Worm (Caenorhabditis elegans) whole organism, late embryonic: Measurements from ENCODE around the gene gcy-33.

Source experiments
- C08G9.2 ChIP-seq: sonication (generic microtip); optimal IDR thresholded peaks from 2 replicates; lab custom pipeline; 2016; ENCODE audit warnings: mild to moderate bottlenecking, missing genetic modification characterization, moderate library complexity, missing compliant biosample characterization
- F13H6.1 ChIP-seq: sonication (generic microtip); optimal IDR thresholded peaks from 2 replicates; lab custom pipeline; 2016; ENCODE audit warnings: missing genetic modification characterization, missing compliant biosample characterization
- K02D7.2 ChIP-seq: sonication (generic microtip); optimal IDR thresholded peaks from 2 replicates; lab custom pipeline; 2017; ENCODE audit warnings: mild to moderate bottlenecking, missing genetic modification characterization, missing compliant biosample characterization
- K09A11.1 ChIP-seq: sonication (generic microtip); optimal IDR thresholded peaks from 2 replicates; lab custom pipeline; 2017; ENCODE audit warnings: antibody characterized with exemption, mild to moderate bottlenecking, missing genetic modification characterization, missing compliant biosample characterization; ENCODE audit not compliant: insufficient read depth
- ama-1 ChIP-seq: fragments of 150-350 bp; optimal IDR thresholded peaks from 2 replicates; lab custom pipeline; 2014
- ceh-14 ChIP-seq: sonication (generic microtip); optimal IDR thresholded peaks from 2 replicates; lab custom pipeline; 2016; ENCODE audit warnings: missing genotype, missing genetic modification characterization, missing compliant biosample characterization
- ceh-18 ChIP-seq: sonication (generic microtip); optimal IDR thresholded peaks from 2 replicates; lab custom pipeline; 2016; ENCODE audit warnings: missing genetic modification characterization, missing compliant biosample characterization
- ceh-2 ChIP-seq: sonication (generic microtip); optimal IDR thresholded peaks from 2 replicates; lab custom pipeline; 2016; ENCODE audit warnings: missing genotype, missing genetic modification characterization, missing compliant biosample characterization
- ceh-22 ChIP-seq: sonication (generic microtip); optimal IDR thresholded peaks from 2 replicates; lab custom pipeline; 2017; ENCODE audit warnings: missing biosample characterization, missing genetic modification characterization
- ceh-24 ChIP-seq: sonication (generic microtip); optimal IDR thresholded peaks from 2 replicates; lab custom pipeline; 2016; ENCODE audit warnings: mild to moderate bottlenecking, missing genetic modification characterization, missing compliant biosample characterization
- ceh-30 ChIP-seq: fragments of 150-350 bp; optimal IDR thresholded peaks from 2 replicates; lab custom pipeline; 2014; ENCODE audit warnings: missing biosample characterization, missing genetic modification characterization
- ceh-31 ChIP-seq: sonication (generic microtip); optimal IDR thresholded peaks from 2 replicates; lab custom pipeline; 2016; ENCODE audit warnings: missing genetic modification characterization, missing compliant biosample characterization
- ceh-34 ChIP-seq: sonication (generic microtip); optimal IDR thresholded peaks from 2 replicates; lab custom pipeline; 2016; ENCODE audit warnings: mild to moderate bottlenecking, missing genetic modification characterization, missing compliant biosample characterization
- ceh-45 ChIP-seq: fragments of 200-800 bp; sonication (Bioruptor generic); IDR thresholded peaks from 2 replicates; pipeline ENCODE4 v1.3.6; 2022; ENCODE audit warnings: missing genetic modification reagents, missing genetic modification characterization, missing compliant biosample characterization
- ceh-6 ChIP-seq: fragments of 200-800 bp; sonication (Bioruptor generic); optimal IDR thresholded peaks from 2 replicates; lab custom pipeline; 2018; ENCODE audit warnings: mild to moderate bottlenecking, missing genetic modification characterization, missing compliant biosample characterization
- ceh-9 ChIP-seq: sonication (generic microtip); optimal IDR thresholded peaks from 2 replicates; lab custom pipeline; 2016; ENCODE audit warnings: mild to moderate bottlenecking, missing genetic modification characterization, inconsistent platforms, missing compliant biosample characterization
- che-1 ChIP-seq: sonication (generic microtip); optimal IDR thresholded peaks from 2 replicates; lab custom pipeline; 2016; ENCODE audit warnings: mild to moderate bottlenecking, missing genetic modification characterization, missing compliant biosample characterization
- elt-2 ChIP-seq: sonication (generic microtip); optimal IDR thresholded peaks from 2 replicates; lab custom pipeline; 2016; ENCODE audit warnings: missing genetic modification reagents, missing genetic modification characterization, missing compliant biosample characterization
- elt-4 ChIP-seq: sonication (generic microtip); optimal IDR thresholded peaks from 2 replicates; lab custom pipeline; 2016; ENCODE audit warnings: missing genetic modification characterization, missing compliant biosample characterization
- fax-1 ChIP-seq: sonication (generic microtip); optimal IDR thresholded peaks from 2 replicates; lab custom pipeline; 2016; ENCODE audit warnings: missing genotype, missing genetic modification characterization, missing compliant biosample characterization
- hlh-30 ChIP-seq: sonication (generic microtip); optimal IDR thresholded peaks from 2 replicates; lab custom pipeline; 2017; ENCODE audit warnings: antibody characterized with exemption, missing genetic modification characterization, missing compliant biosample characterization; ENCODE audit not compliant: insufficient read depth
- hlh-6 ChIP-seq: sonication (generic microtip); optimal IDR thresholded peaks from 2 replicates; lab custom pipeline; 2016; ENCODE audit warnings: missing genotype, missing genetic modification characterization, missing compliant biosample characterization
- hlh-8 ChIP-seq: sonication (generic microtip); optimal IDR thresholded peaks from 2 replicates; lab custom pipeline; 2016; ENCODE audit warnings: missing genotype, missing genetic modification characterization, missing compliant biosample characterization
- lim-6 ChIP-seq: sonication (generic microtip); optimal IDR thresholded peaks from 2 replicates; lab custom pipeline; 2016; ENCODE audit warnings: missing genetic modification characterization, missing compliant biosample characterization
- lin-11 ChIP-seq: fragments of 200-800 bp; sonication (Bioruptor generic); optimal IDR thresholded peaks from 2 replicates; lab custom pipeline; 2018; ENCODE audit warnings: mild to moderate bottlenecking, missing genetic modification characterization, missing compliant biosample characterization
- madf-2 ChIP-seq: sonication (generic microtip); optimal IDR thresholded peaks from 2 replicates; lab custom pipeline; 2017; ENCODE audit warnings: missing genetic modification characterization, missing compliant biosample characterization
- mec-3 ChIP-seq: sonication (generic microtip); optimal IDR thresholded peaks from 2 replicates; lab custom pipeline; 2016; ENCODE audit warnings: borderline replicate concordance, missing genetic modification characterization, missing compliant biosample characterization
- nfya-1 ChIP-seq: sonication (generic microtip); optimal IDR thresholded peaks from 2 replicates; lab custom pipeline; 2017; ENCODE audit warnings: missing genetic modification characterization, mild to moderate bottlenecking, missing compliant biosample characterization, antibody characterized with exemption, moderate library complexity
- nhr-11 ChIP-seq: fragments of 150-350 bp; optimal IDR thresholded peaks from 2 replicates; lab custom pipeline; 2014; ENCODE audit warnings: missing biosample characterization, missing genetic modification characterization
- odd-2 ChIP-seq: sonication (generic microtip); optimal IDR thresholded peaks from 2 replicates; lab custom pipeline; 2017; ENCODE audit warnings: antibody characterized with exemption, mild to moderate bottlenecking, missing genetic modification characterization, missing compliant biosample characterization
- pat-9 ChIP-seq: fragments of 200-800 bp; sonication (Bioruptor generic); optimal IDR thresholded peaks from 2 replicates; lab custom pipeline; 2018; ENCODE audit warnings: mild to moderate bottlenecking, missing genetic modification characterization, moderate library complexity, missing compliant biosample characterization
- pha-2 ChIP-seq: sonication (generic microtip); optimal IDR thresholded peaks from 2 replicates; lab custom pipeline; 2017; ENCODE audit warnings: mild to moderate bottlenecking, missing genetic modification characterization, missing compliant biosample characterization
- pha-4 ChIP-seq: fragments of 150-350 bp; optimal IDR thresholded peaks from 2 replicates; lab custom pipeline; 2018; ENCODE audit warnings: missing biosample characterization, missing genetic modification reagents, missing genetic modification characterization
- pqm-1 ChIP-seq: sonication (generic microtip); optimal IDR thresholded peaks from 2 replicates; lab custom pipeline; 2016; ENCODE audit warnings: missing genetic modification characterization, missing compliant biosample characterization
- ref-2 ChIP-seq: sonication (generic microtip); optimal IDR thresholded peaks from 2 replicates; lab custom pipeline; 2016; ENCODE audit warnings: missing genetic modification characterization, missing compliant biosample characterization
- sdc-2 ChIP-seq: sonication (generic microtip); optimal IDR thresholded peaks from 2 replicates; lab custom pipeline; 2016; ENCODE audit warnings: missing genotype, missing genetic modification characterization, missing compliant biosample characterization
- sox-4 ChIP-seq: sonication (generic microtip); optimal IDR thresholded peaks from 2 replicates; lab custom pipeline; 2017; ENCODE audit warnings: mild to moderate bottlenecking, missing genetic modification characterization, inconsistent platforms, missing compliant biosample characterization
- tbx-2 ChIP-seq: sonication (generic microtip); optimal IDR thresholded peaks from 2 replicates; lab custom pipeline; 2016; ENCODE audit warnings: missing genetic modification characterization, missing compliant biosample characterization
- unc-3 ChIP-seq, 2 experiments: fragments of 200-800 bp in 1 of 2; sonication (Bioruptor generic) in 1 of 2; sonication (generic microtip) in 1 of 2; conservative IDR thresholded peaks in 1 of 2; optimal IDR thresholded peaks in 1 of 2; 2 replicates each; pipeline versions ENCODE4 v1.3.6 to Lab custom; 2016 to 2022; ENCODE audit warnings: missing compliant biosample characterization in 2 of 2, missing genetic modification characterization in 2 of 2, missing genetic modification reagents in 1 of 2
- unc-42 ChIP-seq: sonication (generic microtip); optimal IDR thresholded peaks from 2 replicates; lab custom pipeline; 2016; ENCODE audit warnings: missing genotype, missing genetic modification characterization, missing compliant biosample characterization
- unc-55 ChIP-seq: sonication (generic microtip); optimal IDR thresholded peaks from 2 replicates; lab custom pipeline; 2017; ENCODE audit warnings: missing biosample characterization, missing genetic modification reagents, missing genetic modification characterization
- unc-86 ChIP-seq: sonication (generic microtip); optimal IDR thresholded peaks from 2 replicates; lab custom pipeline; 2016; ENCODE audit warnings: missing genetic modification characterization, missing compliant biosample characterization
- zip-5 ChIP-seq: sonication (generic microtip); optimal IDR thresholded peaks from 2 replicates; lab custom pipeline; 2016; ENCODE audit warnings: missing genetic modification characterization, missing compliant biosample characterization
- ztf-16 ChIP-seq: sonication (generic microtip); optimal IDR thresholded peaks from 2 replicates; lab custom pipeline; 2017; ENCODE audit warnings: missing genetic modification characterization, missing compliant biosample characterization

Gene gcy-33

ce11 chrV:11989861-11990260 lies 11.7 kb downstream of the gcy-33 start:
- TF ChIP-seq C08G9.2 (no peak), hlh-30 (tag; lab: Kevin White, UChicago) (no peak), sox-4 (tag; lab: Kevin White, UChicago) (no peak), ref-2 (no peak), ceh-45 (GFP tag; lab: Robert Waterston, UW) (no peak)

ce11 chrV:11986078-11986869 lies 15.3 kb downstream of the gcy-33 start:
- no peak for TF ChIP-seq mec-3 (tag; lab: Kevin White, UChicago)
- no peak for TF ChIP-seq nhr-11 (tag; lab: Kevin White, UChicago)
- peak; percentile 96 for TF ChIP-seq unc-42 (tag; lab: Kevin White, UChicago)

ce11 chrV:11985384-11985783 lies 16.2 kb downstream of the gcy-33 start, which contains the start of gene mans-2:
mans-2 (minus strand) TSS chrV:11985484.
- TF ChIP-seq nfya-1 (tag; lab: Kevin White, UChicago) (no peak), nhr-11 (tag; lab: Kevin White, UChicago) (no peak), sdc-2 (tag; lab: Kevin White, UChicago) (no peak), C08G9.2 (no peak), lin-11 (tag; lab: Kevin White, UChicago) (no peak), che-1 (tag; lab: Kevin White, UChicago) (no peak), ceh-2 (tag; lab: Kevin White, UChicago) (no peak), fax-1 (no peak), pat-9 (tag; lab: Kevin White, UChicago) (no peak), ztf-16 (tag; lab: Kevin White, UChicago) (no peak), odd-2 (tag; lab: Kevin White, UChicago) (no peak), ceh-6 (GFP tag; lab: Kevin White, UChicago) (no peak), ceh-18 (no peak)

ce11 chrV:11982309-11982708 lies 19.3 kb downstream of the gcy-33 start, which contains the start of gene rpt-1:
rpt-1 (minus strand) TSS chrV:11982397.
- TF ChIP-seq unc-86 (tag; lab: Kevin White, UChicago) (no peak), lim-6 (tag; lab: Kevin White, UChicago) (no peak), K09A11.1 (tag; lab: Kevin White, UChicago) (no peak), hlh-8 (tag; lab: Kevin White, UChicago) (no peak), ceh-34 (tag; lab: Kevin White, UChicago) (peak; percentile 41), tbx-2 (no peak), unc-55 (GFP tag; lab: Kevin White, UChicago) (no peak), pha-4 (tag; lab: Kevin White, UChicago) (no peak), ceh-9 (tag; lab: Kevin White, UChicago) (no peak), ceh-18 (no peak), K02D7.2 (tag; lab: Kevin White, UChicago) (no peak), lin-11 (tag; lab: Kevin White, UChicago) (no peak), nfya-1 (tag; lab: Kevin White, UChicago) (peak; percentile 48), unc-42 (tag; lab: Kevin White, UChicago) (no peak), ceh-6 (GFP tag; lab: Kevin White, UChicago) (no peak), sox-4 (tag; lab: Kevin White, UChicago) (no peak), unc-3 (GFP tag; conservative IDR thresholded peaks at IDR 0.05; lab: Robert Waterston, UW) (no peak), unc-3 (tag; optimal IDR thresholded peaks at IDR 0.05; lab: Kevin White, UChicago) (no peak), ceh-31 (tag; lab: Kevin White, UChicago) (peak; percentile 42), ama-1 (lab: Kevin White, UChicago) (peak; percentile 18), ceh-30 (no peak), madf-2 (tag; lab: Kevin White, UChicago) (no peak), pqm-1 (no peak), ceh-2 (tag; lab: Kevin White, UChicago) (no peak), pha-2 (no peak), fax-1 (no peak), ceh-24 (tag; lab: Kevin White, UChicago) (no peak), ceh-22 (tag; lab: Kevin White, UChicago) (no peak), hlh-6 (tag; lab: Kevin White, UChicago) (no peak), odd-2 (tag; lab: Kevin White, UChicago) (no peak), elt-4 (tag; lab: Kevin White, UChicago) (no peak), F13H6.1 (tag; lab: Kevin White, UChicago) (no peak), elt-2 (tag; lab: Kevin White, UChicago) (peak; percentile 41), zip-5 (tag; lab: Kevin White, UChicago) (no peak), ceh-14 (tag; lab: Kevin White, UChicago) (no peak)
